Worm (Caenorhabditis elegans) whole organism, young adult: ENCODE measurements around the gene Y110A2AL.2.

Source experiments
- B0019.2 ChIP-seq: fragments of 200-800 bp; sonication (Bioruptor generic); conservative IDR thresholded peaks from 2 replicates; pipeline ENCODE4 v1.3.6; 2022; ENCODE audit warnings: missing genetic modification reagents, missing genetic modification characterization, missing compliant biosample characterization
- B0261.1 ChIP-seq: sonication (generic microtip); optimal IDR thresholded peaks from 2 replicates; lab custom pipeline; 2016; ENCODE audit warnings: mild to moderate bottlenecking, missing genetic modification characterization, moderate library complexity, missing compliant biosample characterization
- C17E4.6 ChIP-seq: fragments of 200-800 bp; sonication (Bioruptor generic); IDR thresholded peaks from 2 replicates; pipeline ENCODE4 v1.3.6; 2022; ENCODE audit warnings: missing genetic modification reagents, missing genetic modification characterization, missing compliant biosample characterization
- F22D6.2 ChIP-seq: sonication (generic microtip); optimal IDR thresholded peaks from 2 replicates; lab custom pipeline; 2016; ENCODE audit warnings: mild to moderate bottlenecking, missing genetic modification characterization, missing compliant biosample characterization
- F23B12.7 ChIP-seq: sonication (generic microtip); optimal IDR thresholded peaks from 2 replicates; lab custom pipeline; 2017; ENCODE audit warnings: missing genetic modification characterization, mild to moderate bottlenecking, missing compliant biosample characterization, antibody characterized with exemption, moderate library complexity; ENCODE audit not compliant: insufficient read depth
- F39B2.1 ChIP-seq: fragments of 200-800 bp; sonication (Bioruptor generic); IDR thresholded peaks from 2 replicates; pipeline ENCODE4 v1.3.6; 2022; ENCODE audit warnings: missing genetic modification reagents, missing genetic modification characterization, missing compliant biosample characterization
- F55B11.4 ChIP-seq: sonication (generic microtip); optimal IDR thresholded peaks from 2 replicates; lab custom pipeline; 2016; ENCODE audit warnings: missing compliant biosample characterization, missing genetic modification characterization, borderline replicate concordance; ENCODE audit not compliant: insufficient read depth
- K12H6.12 ChIP-seq: fragments of 200-800 bp; sonication (Bioruptor generic); optimal IDR thresholded peaks from 2 replicates; lab custom pipeline; 2018; ENCODE audit warnings: mild to moderate bottlenecking, missing genetic modification characterization, missing compliant biosample characterization
- akir-1 ChIP-seq: fragments of 200-800 bp; sonication (Bioruptor generic); optimal IDR thresholded peaks from 2 replicates; lab custom pipeline; 2018; ENCODE audit warnings: mild to moderate bottlenecking, missing genetic modification characterization, moderate library complexity, missing compliant biosample characterization
- athp-1 ChIP-seq: sonication (generic microtip); optimal IDR thresholded peaks from 2 replicates; lab custom pipeline; 2017; ENCODE audit warnings: mild to moderate bottlenecking, missing genetic modification characterization, missing compliant biosample characterization
- attf-6 ChIP-seq: fragments of 200-800 bp; sonication (Bioruptor generic); IDR thresholded peaks from 2 replicates; pipeline ENCODE4 v1.3.6; 2022; ENCODE audit warnings: missing genetic modification reagents, missing genetic modification characterization, missing compliant biosample characterization
- ccch-3 ChIP-seq: fragments of 200-800 bp; sonication (Bioruptor generic); optimal IDR thresholded peaks from 2 replicates; lab custom pipeline; 2018; ENCODE audit warnings: mild to moderate bottlenecking, missing genetic modification characterization, missing compliant biosample characterization
- cebp-1 ChIP-seq, 2 experiments: fragments of 200-800 bp in 1 of 2; sonication (Bioruptor generic) in 1 of 2; sonication (generic microtip) in 1 of 2; IDR thresholded peaks in 1 of 2; optimal IDR thresholded peaks in 1 of 2; 2 replicates each; pipeline versions ENCODE4 v1.3.6 to Lab custom; 2017 to 2022; ENCODE audit warnings: missing compliant biosample characterization in 2 of 2, missing genetic modification characterization in 2 of 2, mild to moderate bottlenecking in 1 of 2, missing genetic modification reagents in 1 of 2, moderate library complexity in 1 of 2
- ceh-100 ChIP-seq: fragments of 200-800 bp; sonication (Bioruptor generic); IDR thresholded peaks from 2 replicates; pipeline ENCODE4 v1.3.6; 2022; ENCODE audit warnings: missing genetic modification reagents, missing genetic modification characterization, missing compliant biosample characterization
- ceh-27 ChIP-seq: fragments of 200-800 bp; sonication (Bioruptor generic); optimal IDR thresholded peaks from 2 replicates; lab custom pipeline; 2018; ENCODE audit warnings: mild to moderate bottlenecking, missing genetic modification characterization, moderate library complexity, missing compliant biosample characterization
- ceh-40 ChIP-seq: fragments of 200-800 bp; sonication (Bioruptor generic); IDR thresholded peaks from 2 replicates; pipeline ENCODE4 v1.3.6; 2022; ENCODE audit warnings: missing genetic modification characterization, missing compliant biosample characterization
- ceh-79 ChIP-seq: sonication (generic microtip); optimal IDR thresholded peaks from 2 replicates; lab custom pipeline; 2017; ENCODE audit warnings: mild to moderate bottlenecking, missing genetic modification characterization, missing compliant biosample characterization
- ceh-91 ChIP-seq: fragments of 200-800 bp; sonication (Bioruptor generic); IDR thresholded peaks from 2 replicates; pipeline ENCODE4 v1.3.6; 2022; ENCODE audit warnings: missing genetic modification reagents, missing genetic modification characterization, missing compliant biosample characterization
- dpff-1 ChIP-seq: sonication (generic microtip); optimal IDR thresholded peaks from 2 replicates; lab custom pipeline; 2017; ENCODE audit warnings: mild to moderate bottlenecking, missing genetic modification characterization, missing compliant biosample characterization
- efl-1 ChIP-seq: fragments of 150-350 bp; optimal IDR thresholded peaks from 2 replicates; lab custom pipeline; 2014; ENCODE audit warnings: missing biosample characterization, missing genetic modification reagents, missing genetic modification characterization
- egl-44 ChIP-seq: fragments of 200-800 bp; sonication (Bioruptor generic); IDR thresholded peaks from 2 replicates; pipeline ENCODE4 v1.3.6; 2022; ENCODE audit warnings: missing genetic modification reagents, missing genetic modification characterization, missing compliant biosample characterization
- egrh-3 ChIP-seq: fragments of 200-800 bp; sonication (Bioruptor generic); IDR thresholded peaks from 2 replicates; pipeline ENCODE4 v1.3.6; 2022; ENCODE audit warnings: missing genetic modification reagents, missing genetic modification characterization, missing compliant biosample characterization
- ekl-4 ChIP-seq: fragments of 200-800 bp; sonication (Bioruptor generic); IDR thresholded peaks from 2 replicates; pipeline ENCODE4 v1.3.6; 2022; ENCODE audit warnings: missing genetic modification reagents, missing genetic modification characterization, missing compliant biosample characterization
- hmg-1.2 ChIP-seq: fragments of 200-800 bp; sonication (Bioruptor generic); IDR thresholded peaks from 2 replicates; pipeline ENCODE4 v1.3.6; 2022; ENCODE audit warnings: missing genetic modification reagents, missing genetic modification characterization, missing compliant biosample characterization
- hrde-1 ChIP-seq: sonication (generic microtip); optimal IDR thresholded peaks from 2 replicates; lab custom pipeline; 2016; ENCODE audit warnings: missing genetic modification characterization, mild to moderate bottlenecking, missing compliant biosample characterization, moderate library complexity, missing genotype, missing genetic modification reagents, borderline replicate concordance
- lsy-27 ChIP-seq: sonication (generic microtip); optimal IDR thresholded peaks from 2 replicates; lab custom pipeline; 2017; ENCODE audit warnings: missing genetic modification characterization, mild to moderate bottlenecking, missing compliant biosample characterization, antibody characterized with exemption, missing genotype, borderline replicate concordance; ENCODE audit not compliant: insufficient read depth
- mcd-1 ChIP-seq: fragments of 200-800 bp; sonication (Bioruptor generic); IDR thresholded peaks from 2 replicates; pipeline ENCODE4 v1.3.6; 2022; ENCODE audit warnings: missing genetic modification reagents, missing genetic modification characterization, missing compliant biosample characterization
- mxl-1 ChIP-seq: sonication (generic microtip); optimal IDR thresholded peaks from 2 replicates; lab custom pipeline; 2016; ENCODE audit warnings: missing genetic modification characterization, missing compliant biosample characterization
- nfya-2 ChIP-seq: fragments of 200-800 bp; sonication (Bioruptor generic); IDR thresholded peaks from 2 replicates; pipeline ENCODE4 v1.3.6; 2022; ENCODE audit warnings: missing genetic modification reagents, missing genetic modification characterization, missing compliant biosample characterization
- nhr-179 ChIP-seq: sonication (generic microtip); optimal IDR thresholded peaks from 2 replicates; lab custom pipeline; 2016; ENCODE audit warnings: mild to moderate bottlenecking, missing genetic modification characterization, missing compliant biosample characterization
- rpc-1 ChIP-seq, 2 experiments: fragments of 150-350 bp in 1 of 2; sonication (generic microtip) in 1 of 2; optimal IDR thresholded peaks; 2 replicates each; lab custom pipeline; 2014 to 2018; ENCODE audit warnings: missing biosample characterization in 1 of 2, missing genetic modification characterization in 1 of 2, missing genetic modification reagents in 1 of 2, missing genotype in 1 of 2
- sea-2 ChIP-seq: fragments of 200-800 bp; sonication (Bioruptor generic); IDR thresholded peaks from 2 replicates; pipeline ENCODE4 v1.3.6; 2022; ENCODE audit warnings: missing genetic modification characterization, missing compliant biosample characterization
- snpc-3.4 ChIP-seq: sonication (generic microtip); optimal IDR thresholded peaks from 2 replicates; lab custom pipeline; 2017; ENCODE audit warnings: missing genetic modification characterization, mild to moderate bottlenecking, missing compliant biosample characterization, antibody characterized with exemption, moderate library complexity, missing genotype, missing genetic modification reagents
- snpc-4 ChIP-seq, 5 experiments: fragments of 150-350 bp in 1 of 5; sonication (generic microtip) in 4 of 5; optimal IDR thresholded peaks; 2 replicates each; lab custom pipeline; 2014 to 2018; ENCODE audit warnings: missing genetic modification characterization in 5 of 5, missing biosample characterization in 3 of 5, antibody characterized with exemption in 2 of 5, mild to moderate bottlenecking in 2 of 5, missing compliant biosample characterization in 2 of 5, missing genotype in 2 of 5, moderate library complexity in 2 of 5, missing genetic modification reagents in 1 of 5
- somi-1 ChIP-seq: fragments of 200-800 bp; sonication (Bioruptor generic); optimal IDR thresholded peaks from 2 replicates; lab custom pipeline; 2018; ENCODE audit warnings: mild to moderate bottlenecking, missing genetic modification characterization, missing compliant biosample characterization
- tlf-1 ChIP-seq: fragments of 200-800 bp; sonication (Bioruptor generic); optimal IDR thresholded peaks from 2 replicates; lab custom pipeline; 2018; ENCODE audit warnings: mild to moderate bottlenecking, missing genetic modification characterization, missing compliant biosample characterization
- ztf-22 ChIP-seq: fragments of 200-800 bp; sonication (Bioruptor generic); optimal IDR thresholded peaks from 2 replicates; lab custom pipeline; 2018; ENCODE audit warnings: mild to moderate bottlenecking, missing genetic modification characterization, moderate library complexity, missing compliant biosample characterization

Gene Y110A2AL.2

DNA sequence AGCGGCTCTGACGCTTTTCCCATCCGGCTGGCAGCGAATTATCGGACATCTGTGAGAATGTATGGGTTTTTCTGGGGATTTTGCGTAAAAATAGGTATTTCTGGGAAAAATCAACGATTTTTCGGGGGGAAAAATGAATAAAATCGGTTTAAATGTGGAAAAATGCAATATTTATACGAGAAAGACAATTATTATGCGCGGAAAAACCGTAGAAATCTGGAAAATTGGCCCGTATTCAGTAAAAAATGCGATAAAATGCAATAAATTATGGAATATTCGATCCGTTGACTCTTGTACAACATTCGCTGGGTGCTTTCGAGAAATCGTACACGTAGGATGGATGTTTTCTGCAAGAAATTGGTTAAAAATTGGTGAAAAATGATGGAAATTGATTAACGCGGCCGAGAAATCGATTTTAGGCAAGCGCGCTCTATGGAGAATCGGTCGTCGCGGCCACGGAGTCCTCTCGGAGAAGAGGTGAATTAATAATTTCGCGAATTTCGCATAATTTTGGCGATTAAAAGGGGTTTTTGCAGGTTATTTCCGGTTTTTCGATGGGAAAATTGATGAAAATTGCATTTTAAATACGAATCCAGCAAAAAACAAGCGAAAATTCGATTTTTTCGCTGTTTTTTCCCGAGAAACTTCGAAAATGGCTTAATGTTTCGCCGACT is 21.3 kb downstream of the Y110A2AL.2 start, which contains the start of gene pinn-1 (continued):
- peak; percentile 37; the same call in 1 of the 2 replicates for TF ChIP-seq cebp-1 (GFP tag; IDR thresholded peaks at IDR 0.05; lab: Robert Waterston, UW)
- TF ChIP-seq cebp-1 (tag; optimal IDR thresholded peaks at IDR 0.05; lab: Kevin White, UChicago), result peak; percentile 75
- no peak for TF ChIP-seq dpff-1 (tag; lab: Kevin White, UChicago)
- TF ChIP-seq ccch-3 (GFP tag; lab: Kevin White, UChicago), result peak; percentile 93
- TF ChIP-seq ceh-79 (tag; lab: Kevin White, UChicago), result peak; percentile 59
- no peak for TF ChIP-seq ceh-40 (GFP tag; lab: Robert Waterston, UW)
- TF ChIP-seq F23B12.7, result peak; percentile 45

- no peak for TF ChIP-seq F22D6.2 (tag; lab: Kevin White, UChicago)
- no peak for TF ChIP-seq dpff-1 (tag; lab: Kevin White, UChicago)
- TF ChIP-seq tlf-1 (GFP tag; lab: Kevin White, UChicago), result no peak
- no peak for TF ChIP-seq ceh-27
- no peak for TF ChIP-seq mxl-1
- TF ChIP-seq somi-1 (GFP tag; lab: Kevin White, UChicago), result no peak
- no peak for TF ChIP-seq cebp-1 (GFP tag; IDR thresholded peaks at IDR 0.05; lab: Robert Waterston, UW)
- no peak for TF ChIP-seq cebp-1 (tag; optimal IDR thresholded peaks at IDR 0.05; lab: Kevin White, UChicago)
- TF ChIP-seq B0261.1, result no peak
- no peak for TF ChIP-seq snpc-4 (GFP tag; optimal IDR thresholded peaks at IDR 0.05; lab: Kevin White, UChicago)
- TF ChIP-seq snpc-4 (tag; optimal IDR thresholded peaks at IDR 0.05; lab: Kevin White, UChicago), result no peak
- TF ChIP-seq snpc-3.4, result no peak
- TF ChIP-seq egrh-3, result no peak
- TF ChIP-seq ekl-4, result no peak
- no peak for TF ChIP-seq F39B2.1 (GFP tag; lab: Robert Waterston, UW)
- TF ChIP-seq mcd-1 (GFP tag; lab: Robert Waterston, UW), result no peak
- no peak for TF ChIP-seq ztf-22 (GFP tag; lab: Kevin White, UChicago)
- no peak for TF ChIP-seq C17E4.6
- TF ChIP-seq nhr-179 (tag; lab: Kevin White, UChicago), result no peak
- no peak for TF ChIP-seq egl-44 (GFP tag; lab: Robert Waterston, UW)
- TF ChIP-seq ceh-91 (GFP tag; lab: Robert Waterston, UW), result no peak
- no peak for TF ChIP-seq F55B11.4 (tag; lab: Kevin White, UChicago)
These were observed 26.5 kb downstream of the Y110A2AL.2 start, which contains the start of gene sqv-2 for ce11 chrII:2894295-2894694. sqv-2 (minus strand) TSS chrII:2894395.

DNA sequence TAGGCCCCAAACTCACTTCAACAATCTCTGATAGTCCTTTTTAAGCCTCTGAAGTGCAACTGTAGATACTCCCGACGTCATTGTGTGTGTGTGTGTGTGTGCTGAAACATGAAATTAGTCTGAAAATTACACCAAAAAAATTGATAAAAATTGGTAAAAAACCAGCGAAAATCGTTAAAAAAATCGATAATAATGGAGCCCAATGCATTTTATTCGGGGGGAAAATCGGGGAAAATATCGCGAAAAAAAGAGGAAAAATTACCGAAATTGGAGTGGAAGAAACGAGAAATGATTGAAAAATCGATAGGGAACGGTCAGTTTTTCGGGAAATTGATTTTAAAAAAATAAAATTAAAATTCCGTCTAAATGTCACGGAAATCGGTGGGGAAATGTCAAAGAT is 32.4 kb downstream of the Y110A2AL.2 start, which contains the start of gene ubc-26:
Gene ubc-26, minus strand, starts transcription at position 101 of the 400 bp plus-strand sequence.
- TF ChIP-seq akir-1 (no peak), lsy-27 (tag; lab: Kevin White, UChicago) (no peak), nfya-2 (no peak), C17E4.6 (no peak), athp-1 (no peak), B0019.2 (GFP tag; lab: Robert Waterston, UW) (no peak), attf-6 (GFP tag; lab: Robert Waterston, UW) (no peak), K12H6.12 (tag; lab: Kevin White, UChicago) (no peak), F23B12.7 (no peak), efl-1 (GFP tag; lab: Kevin White, UChicago) (no peak), sea-2 (GFP tag; lab: Robert Waterston, UW) (no peak), ceh-100 (no peak), hmg-1.2 (GFP tag; lab: Robert Waterston, UW) (no peak), hrde-1 (tag; lab: Kevin White, UChicago) (no peak), rpc-1 (optimal IDR thresholded peaks at IDR 0.05; lab: Kevin White, UChicago) (no peak), rpc-1 (tag; optimal IDR thresholded peaks at IDR 0.05; lab: Kevin White, UChicago) (no peak)
